Fruit fly (Drosophila melanogaster): ENCODE results near the gene CG4860.

DNA sequence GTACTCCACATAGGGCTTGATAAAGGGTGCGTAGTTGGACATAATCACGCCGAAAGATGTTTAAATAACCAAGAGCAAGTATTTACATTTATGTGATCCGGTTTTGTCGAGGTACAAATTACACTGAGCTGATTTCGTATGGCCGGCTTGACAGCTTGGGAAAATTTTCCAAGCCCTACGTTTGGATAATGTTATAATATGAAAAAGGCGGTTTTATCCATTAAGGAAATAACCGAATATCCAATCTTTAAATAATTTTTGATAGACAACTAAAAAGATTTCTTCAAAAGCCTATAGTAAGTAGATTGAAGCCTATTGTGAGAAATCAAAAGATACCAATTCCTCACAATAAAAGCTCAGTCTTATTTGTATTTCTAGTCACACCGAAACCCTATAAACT is 26.4 kb downstream of the CG4860 start, which contains the start of the genes eIF3d2 and CG43450:
- TF ChIP-seq CTCF (optimal IDR thresholded peaks at IDR 0.05), result no peak
- TF ChIP-seq CG8478 (optimal IDR thresholded peaks at IDR 0.05), result no peak
